Worm (Caenorhabditis elegans) whole organism, mixed stage, embryonic: ENCODE measurements around the gene C50B6.9.

Experiments used
- M03D4.4 ChIP-seq: sonication (generic microtip); optimal IDR thresholded peaks from 2 replicates; lab custom pipeline; 2017; ENCODE audit warnings: mild to moderate bottlenecking, missing genetic modification characterization, missing compliant biosample characterization
- bed-3 ChIP-seq: fragments of 200-800 bp; sonication (Bioruptor generic); optimal IDR thresholded peaks from 3 replicates; lab custom pipeline; 2018; ENCODE audit warnings: mild to moderate bottlenecking, missing genetic modification characterization, moderate library complexity, missing compliant biosample characterization
- blmp-1 ChIP-seq: fragments of 150-350 bp; optimal IDR thresholded peaks from 2 replicates; lab custom pipeline; 2014; ENCODE audit warnings: missing biosample characterization, missing genetic modification characterization
- ceh-39 ChIP-seq: fragments of 150-350 bp; optimal IDR thresholded peaks from 2 replicates; lab custom pipeline; 2014; ENCODE audit warnings: missing biosample characterization, missing genetic modification characterization
- ceh-43 ChIP-seq: fragments of 200-800 bp; sonication (Bioruptor generic); optimal IDR thresholded peaks from 2 replicates; lab custom pipeline; 2018; ENCODE audit warnings: mild to moderate bottlenecking, missing genetic modification characterization, moderate library complexity, missing compliant biosample characterization
- ceh-83 ChIP-seq: fragments of 200-800 bp; sonication (Bioruptor generic); optimal IDR thresholded peaks from 2 replicates; lab custom pipeline; 2018; ENCODE audit warnings: mild to moderate bottlenecking, missing genetic modification characterization, missing compliant biosample characterization
- ces-1 ChIP-seq: fragments of 150-350 bp; optimal IDR thresholded peaks from 2 replicates; lab custom pipeline; 2014; ENCODE audit warnings: missing biosample characterization, missing genetic modification reagents, missing genetic modification characterization
- drap-1 ChIP-seq: fragments of 200-800 bp; sonication (Bioruptor generic); optimal IDR thresholded peaks from 3 replicates; lab custom pipeline; 2018; ENCODE audit warnings: mild to moderate bottlenecking, missing genetic modification characterization, missing compliant biosample characterization
- elt-1 ChIP-seq: sonication (generic microtip); optimal IDR thresholded peaks from 2 replicates; lab custom pipeline; 2017; ENCODE audit warnings: missing genetic modification characterization, mild to moderate bottlenecking, missing compliant biosample characterization, antibody characterized with exemption, moderate library complexity, borderline replicate concordance; ENCODE audit not compliant: insufficient read depth
- elt-3 ChIP-seq: fragments of 150-350 bp; optimal IDR thresholded peaks from 2 replicates; lab custom pipeline; 2014; ENCODE audit warnings: missing biosample characterization, missing genetic modification characterization
- flh-1 ChIP-seq: fragments of 200-800 bp; sonication (Bioruptor generic); optimal IDR thresholded peaks from 2 replicates; lab custom pipeline; 2018; ENCODE audit warnings: mild to moderate bottlenecking, missing genetic modification characterization, moderate library complexity, missing compliant biosample characterization
- ham-2 ChIP-seq: fragments of 200-800 bp; sonication (Bioruptor generic); optimal IDR thresholded peaks from 2 replicates; lab custom pipeline; 2018; ENCODE audit warnings: mild to moderate bottlenecking, missing genetic modification characterization, missing compliant biosample characterization
- hlh-1 ChIP-seq: fragments of 150-350 bp; optimal IDR thresholded peaks from 2 replicates; lab custom pipeline; 2014; ENCODE audit warnings: missing biosample characterization, missing genetic modification reagents, missing genetic modification characterization
- lin-13 ChIP-seq: fragments of 150-350 bp; optimal IDR thresholded peaks from 2 replicates; lab custom pipeline; 2014; ENCODE audit warnings: missing biosample characterization, missing genetic modification characterization
- lin-32 ChIP-seq: fragments of 200-800 bp; sonication (Bioruptor generic); optimal IDR thresholded peaks from 2 replicates; lab custom pipeline; 2018; ENCODE audit warnings: mild to moderate bottlenecking, missing genetic modification characterization, missing compliant biosample characterization
- lsy-2 ChIP-seq: fragments of 150-350 bp; optimal IDR thresholded peaks from 2 replicates; lab custom pipeline; 2014; ENCODE audit warnings: missing biosample characterization, missing genetic modification characterization
- mab-5 ChIP-seq: fragments of 150-350 bp; optimal IDR thresholded peaks from 2 replicates; lab custom pipeline; 2014; ENCODE audit warnings: missing biosample characterization, missing genetic modification characterization
- mep-1 ChIP-seq: fragments of 150-350 bp; optimal IDR thresholded peaks from 2 replicates; lab custom pipeline; 2017; ENCODE audit warnings: missing biosample characterization, missing genetic modification reagents, missing genetic modification characterization, inconsistent platforms
- mls-2 ChIP-seq: sonication (generic microtip); optimal IDR thresholded peaks from 2 replicates; lab custom pipeline; 2016; ENCODE audit warnings: mild to moderate bottlenecking, missing genetic modification characterization, moderate library complexity, missing compliant biosample characterization
- nhr-12 ChIP-seq: fragments of 150-350 bp; optimal IDR thresholded peaks from 2 replicates; lab custom pipeline; 2014; ENCODE audit warnings: missing biosample characterization, missing genetic modification characterization
- nhr-2 ChIP-seq: fragments of 150-350 bp; optimal IDR thresholded peaks from 2 replicates; lab custom pipeline; 2014; ENCODE audit warnings: missing biosample characterization, missing genetic modification characterization
- nhr-237 ChIP-seq: fragments of 150-350 bp; optimal IDR thresholded peaks from 2 replicates; lab custom pipeline; 2014; ENCODE audit warnings: missing biosample characterization, missing genetic modification characterization
- nhr-28 ChIP-seq: fragments of 150-350 bp; optimal IDR thresholded peaks from 2 replicates; lab custom pipeline; 2014; ENCODE audit warnings: missing biosample characterization, missing genetic modification characterization
- nhr-76 ChIP-seq: sonication (generic microtip); optimal IDR thresholded peaks from 2 replicates; lab custom pipeline; 2017; ENCODE audit warnings: missing biosample characterization, missing genetic modification characterization
- pha-4 ChIP-seq: fragments of 150-350 bp; optimal IDR thresholded peaks from 2 replicates; lab custom pipeline; 2018; ENCODE audit warnings: missing biosample characterization, missing genetic modification reagents, missing genetic modification characterization
- sem-2 ChIP-seq: fragments of 200-800 bp; sonication (Bioruptor generic); optimal IDR thresholded peaks from 2 replicates; lab custom pipeline; 2018; ENCODE audit warnings: mild to moderate bottlenecking, missing genetic modification characterization, missing compliant biosample characterization
- snpc-4 ChIP-seq: fragments of 150-350 bp; optimal IDR thresholded peaks from 2 replicates; lab custom pipeline; 2014; ENCODE audit warnings: missing biosample characterization, missing genetic modification characterization
- sptf-1 ChIP-seq: sonication (generic microtip); optimal IDR thresholded peaks from 2 replicates; lab custom pipeline; 2017; ENCODE audit warnings: mild to moderate bottlenecking, missing genetic modification characterization, moderate library complexity, missing compliant biosample characterization
- tbx-8 ChIP-seq: fragments of 200-800 bp; sonication (Bioruptor generic); optimal IDR thresholded peaks from 2 replicates; lab custom pipeline; 2018; ENCODE audit warnings: mild to moderate bottlenecking, missing genetic modification characterization, moderate library complexity, missing compliant biosample characterization
- unc-120 ChIP-seq: sonication (generic microtip); optimal IDR thresholded peaks from 2 replicates; lab custom pipeline; 2017; ENCODE audit warnings: missing genetic modification characterization, missing compliant biosample characterization; ENCODE audit not compliant: poor library complexity, severe bottlenecking
- unc-39 ChIP-seq: fragments of 150-350 bp; optimal IDR thresholded peaks from 2 replicates; lab custom pipeline; 2014; ENCODE audit warnings: missing biosample characterization, missing genetic modification characterization
- zip-8 ChIP-seq: fragments of 150-350 bp; optimal IDR thresholded peaks from 2 replicates; lab custom pipeline; 2014; ENCODE audit warnings: missing biosample characterization, missing genetic modification characterization
- ztf-11 ChIP-seq: fragments of 150-350 bp; optimal IDR thresholded peaks from 2 replicates; lab custom pipeline; 2014; ENCODE audit warnings: missing biosample characterization, missing genetic modification characterization

Gene C50B6.9

DNA sequence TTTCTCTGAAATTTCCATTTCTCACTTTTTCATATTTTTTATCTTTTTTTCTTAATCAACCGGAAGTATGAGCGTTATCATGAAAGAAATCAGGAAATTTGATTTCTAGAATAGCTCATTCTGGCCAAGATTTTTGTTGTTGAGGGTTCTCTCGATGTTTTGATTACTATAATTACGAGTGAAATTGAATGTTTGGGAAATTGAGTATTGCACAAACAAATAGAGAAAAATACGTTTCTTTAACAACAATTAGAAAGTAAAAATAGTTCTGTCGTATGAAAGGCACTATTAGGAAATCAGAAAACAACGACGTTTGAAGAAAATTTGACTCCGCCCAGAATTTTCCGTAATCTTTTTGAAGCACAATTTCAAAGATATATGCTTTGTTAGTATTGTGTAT, 36.8 kb upstream of the C50B6.9 start:
- TF ChIP-seq ham-2 (GFP tag; lab: Kevin White, UChicago) = no peak
- no peak for TF ChIP-seq nhr-237 (tag; lab: Kevin White, UChicago)
- TF ChIP-seq ces-1 (GFP tag; lab: Kevin White, UChicago) = no peak
- TF ChIP-seq mls-2 (tag; lab: Kevin White, UChicago) = no peak
- TF ChIP-seq, all 35 proteins: peak for 0

ce11 chrV:13300492-13300891, 35.7 kb upstream of the C50B6.9 start:
- TF ChIP-seq mls-2 (tag; lab: Kevin White, UChicago) (no peak), mep-1 (no peak), elt-1 (tag; lab: Kevin White, UChicago) (no peak), nhr-2 (tag; lab: Kevin White, UChicago) (no peak), nhr-237 (tag; lab: Kevin White, UChicago) (no peak), lin-32 (GFP tag; lab: Kevin White, UChicago) (no peak), unc-120 (no peak)

ce11 chrV:13301443-13301842, 34.7 kb upstream of the C50B6.9 start, which contains the start of gene ceh-79:
TSS of gene ceh-79 (plus strand) at chrV:13301833.
- TF ChIP-seq blmp-1 (tag; lab: Kevin White, UChicago) (no peak), nhr-76 (tag; lab: Kevin White, UChicago) (no peak), lin-32 (GFP tag; lab: Kevin White, UChicago) (no peak), drap-1 (GFP tag; lab: Kevin White, UChicago) (no peak), ztf-11 (tag; lab: Kevin White, UChicago) (no peak), bed-3 (GFP tag; lab: Kevin White, UChicago) (no peak), ceh-83 (GFP tag; lab: Kevin White, UChicago) (no peak), pha-4 (no peak), lsy-2 (tag; lab: Kevin White, UChicago) (no peak), mep-1 (no peak), zip-8 (tag; lab: Kevin White, UChicago) (no peak), unc-39 (tag; lab: Kevin White, UChicago) (no peak), nhr-237 (tag; lab: Kevin White, UChicago) (no peak), nhr-12 (no peak), snpc-4 (tag; lab: Kevin White, UChicago) (no peak), ces-1 (GFP tag; lab: Kevin White, UChicago) (no peak), sem-2 (GFP tag; lab: Kevin White, UChicago) (no peak)

- TF ChIP-seq ham-2 (GFP tag; lab: Kevin White, UChicago) (no peak), hlh-1 (no peak), flh-1 (no peak), nhr-76 (tag; lab: Kevin White, UChicago) (no peak), nhr-28 (no peak), lin-13 (tag; lab: Kevin White, UChicago) (no peak), ces-1 (GFP tag; lab: Kevin White, UChicago) (no peak), ceh-43 (GFP tag; lab: Kevin White, UChicago) (no peak), mab-5 (tag; lab: Kevin White, UChicago) (no peak), M03D4.4 (tag; lab: Kevin White, UChicago) (no peak), ceh-83 (GFP tag; lab: Kevin White, UChicago) (no peak), snpc-4 (tag; lab: Kevin White, UChicago) (no peak), unc-39 (tag; lab: Kevin White, UChicago) (no peak), bed-3 (GFP tag; lab: Kevin White, UChicago) (no peak), sptf-1 (no peak), nhr-237 (tag; lab: Kevin White, UChicago) (no peak), unc-120 (no peak), ztf-11 (tag; lab: Kevin White, UChicago) (no peak), tbx-8 (GFP tag; lab: Kevin White, UChicago) (no peak), elt-3 (tag; lab: Kevin White, UChicago) (no peak)
Observed at ce11 chrV:13304663-13305188, 31.4 kb upstream of the C50B6.9 start, which contains the start of gene C26E1.2. TSS of gene C26E1.2 (plus strand) at chrV:13305138.

- TF ChIP-seq unc-39 (tag; lab: Kevin White, UChicago) = no peak
- TF ChIP-seq ztf-11 (tag; lab: Kevin White, UChicago) = no peak
- no peak for TF ChIP-seq flh-1
- TF ChIP-seq lin-32 (GFP tag; lab: Kevin White, UChicago) = no peak
- no peak for TF ChIP-seq lin-13 (tag; lab: Kevin White, UChicago)
- TF ChIP-seq nhr-12 = no peak
- TF ChIP-seq sptf-1 = no peak
- TF ChIP-seq snpc-4 (tag; lab: Kevin White, UChicago) = no peak
- no peak for TF ChIP-seq lsy-2 (tag; lab: Kevin White, UChicago)
- TF ChIP-seq ham-2 (GFP tag; lab: Kevin White, UChicago) = no peak
- TF ChIP-seq hlh-1 = no peak
- no peak for TF ChIP-seq tbx-8 (GFP tag; lab: Kevin White, UChicago)
- no peak for TF ChIP-seq ces-1 (GFP tag; lab: Kevin White, UChicago)
- no peak for TF ChIP-seq ceh-39 (tag; lab: Kevin White, UChicago)
- TF ChIP-seq nhr-237 (tag; lab: Kevin White, UChicago) = no peak
- no peak for TF ChIP-seq drap-1 (GFP tag; lab: Kevin White, UChicago)
- no peak for TF ChIP-seq M03D4.4 (tag; lab: Kevin White, UChicago)
- TF ChIP-seq elt-3 (tag; lab: Kevin White, UChicago) = no peak
- no peak for TF ChIP-seq ceh-43 (GFP tag; lab: Kevin White, UChicago)
- TF ChIP-seq nhr-28 = no peak
Observed at ce11 chrV:13308616-13309015, 27.6 kb upstream of the C50B6.9 start, which contains the start of gene C50B6.1. TSS of gene C50B6.1 (plus strand) at chrV:13308916.
